Worm (Caenorhabditis elegans): ENCODE results near the gene tmed-4.

DNA sequence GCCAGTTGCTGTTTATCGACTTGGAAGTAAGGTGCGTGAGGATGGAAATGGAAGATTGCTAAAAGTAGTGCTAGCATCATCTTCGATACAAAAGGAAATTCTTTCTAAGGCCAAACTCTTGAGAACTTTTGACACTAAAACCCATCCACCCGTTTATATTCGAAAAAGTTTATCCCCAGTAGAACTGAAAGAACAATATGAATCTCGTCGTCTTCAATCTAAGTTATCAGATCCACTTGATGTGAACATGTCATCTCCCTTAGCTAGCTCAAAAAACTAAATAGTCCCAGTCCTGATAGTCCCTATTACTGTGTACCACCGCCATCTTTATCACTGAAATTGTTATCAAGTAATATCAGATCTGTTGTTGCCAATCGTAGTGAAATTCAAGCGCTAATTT is 11.9 kb downstream of the tmed-4 start:
- TF ChIP-seq snpc-1.1 (tag; optimal IDR thresholded peaks at IDR 0.05; ENCODE audit: insufficient read depth) = no peak
- no peak for TF ChIP-seq him-1 (tag; optimal IDR thresholded peaks at IDR 0.05)
- TF ChIP-seq F22D6.2 (tag; optimal IDR thresholded peaks at IDR 0.05) = no peak
- no peak for TF ChIP-seq attf-3 (GFP tag; conservative IDR thresholded peaks at IDR 0.05)
- no peak for TF ChIP-seq K12H6.12 (tag; optimal IDR thresholded peaks at IDR 0.05)
